Fruit fly (Drosophila melanogaster): Measurements from ENCODE around the gene GckIII.
A peak's percentile ranks its signal among the peaks of the same experiment; 100 is the strongest.

GckIII gene

DNA sequence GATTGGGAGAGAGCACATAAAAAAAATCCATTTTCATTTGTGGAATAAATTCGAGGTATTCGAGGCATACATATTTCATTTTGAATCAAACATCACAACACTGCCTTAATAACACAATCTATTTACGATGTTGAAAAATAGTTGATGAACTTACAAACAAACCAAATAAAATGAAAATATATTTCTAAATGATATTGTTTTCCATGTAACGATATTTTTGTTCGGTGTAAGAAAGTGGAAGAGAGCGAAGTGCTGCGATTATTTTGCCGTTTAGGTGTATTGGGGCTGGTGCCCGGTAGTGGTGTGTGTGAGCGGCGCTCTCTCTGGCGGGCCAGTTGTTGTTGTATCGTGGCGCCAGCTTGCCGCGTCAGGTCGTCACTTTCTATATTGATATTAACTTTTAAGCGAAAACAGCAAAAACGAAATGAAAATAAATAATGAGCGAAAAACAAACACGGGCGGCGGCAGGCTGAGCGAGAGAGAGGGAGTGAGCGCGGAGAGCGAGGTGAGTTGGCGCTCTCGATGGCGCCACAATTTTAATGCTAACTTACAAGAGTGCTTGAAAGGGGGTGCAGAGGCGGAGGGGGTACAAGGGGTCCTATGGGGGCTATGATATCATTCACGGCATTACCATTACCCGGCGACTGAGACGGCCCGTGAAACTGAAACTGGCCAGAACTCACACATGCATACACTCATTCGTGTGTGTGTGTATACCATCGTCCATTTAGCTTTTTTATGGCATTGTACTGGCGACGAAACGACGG lies 20.1 kb upstream of the GckIII start (continued):
- TF ChIP-seq CG7271 (tag; optimal IDR thresholded peaks at IDR 0.05) (peak; percentile 48), CG4617 (GFP tag; optimal IDR thresholded peaks at IDR 0.05; ENCODE audit: borderline replicate concordance) (peak; percentile 68), CG4328 (GFP tag; optimal IDR thresholded peaks at IDR 0.05) (peak; percentile 86), Scr (GFP tag; IDR thresholded peaks at IDR 0.05; ENCODE audit: partially characterized antibody) (0 out of 2 replicates have a peak, but pooled peaks have one; percentile 9), ranshi (GFP tag; IDR thresholded peaks at IDR 0.05) (peak; percentile 71), nom (GFP tag; optimal IDR thresholded peaks at IDR 0.05) (peak; percentile 93), Doc3 (GFP tag; IDR thresholded peaks at IDR 0.05; ENCODE audit: partially characterized antibody) (no peak), CG10321 (GFP tag; IDR thresholded peaks at IDR 0.05) (peak; percentile 59), Drgx (GFP tag; IDR thresholded peaks at IDR 0.05) (peak; percentile 92), Pdp1 (GFP tag; optimal IDR thresholded peaks at IDR 0.05) (peak; percentile 83 to 92), Tbp (GFP tag; optimal IDR thresholded peaks at IDR 0.05) (no peak), E2f1 (GFP tag; IDR thresholded peaks at IDR 0.05) (peak; percentile 87), CG6175 (GFP tag; IDR thresholded peaks at IDR 0.05) (peak; percentile 86), CG30020 (tag; optimal IDR thresholded peaks at IDR 0.05) (peak; percentile 65), CG17912 (GFP tag; optimal IDR thresholded peaks at IDR 0.05) (peak; percentile 88), CkIIα-i1 (GFP tag; IDR thresholded peaks at IDR 0.05) (peak; percentile 61; the same call in 1 of the 2 replicates), CG1832 (GFP tag; optimal IDR thresholded peaks at IDR 0.05) (peak; percentile 16), CG13894 (tag; optimal IDR thresholded peaks at IDR 0.05) (peak; percentile 78), CG18476 (GFP tag; optimal IDR thresholded peaks at IDR 0.05) (peak; percentile 89), pb (GFP tag; optimal IDR thresholded peaks at IDR 0.05) (peak; percentile 72), CG2712 (tag; optimal IDR thresholded peaks at IDR 0.05) (peak; percentile 96), Hr51 (GFP tag; optimal IDR thresholded peaks at IDR 0.05) (peak; percentile 82 to 97), chinmo (GFP tag; IDR thresholded peaks at IDR 0.05; ENCODE audit: partially characterized antibody) (peak; percentile 98), nau (GFP tag; optimal IDR thresholded peaks at IDR 0.05) (peak; percentile 90), zen (tag; optimal IDR thresholded peaks at IDR 0.05) (peak; percentile 85), CG6791 (GFP tag; IDR thresholded peaks at IDR 0.05; ENCODE audit: partially characterized antibody) (no peak), lmd (GFP tag; IDR thresholded peaks at IDR 0.05) (peak; percentile 93; the same call in 1 of the 2 replicates), CG42726 (GFP tag; IDR thresholded peaks at IDR 0.05; ENCODE audit: partially characterized antibody) (no peak), fu2 (GFP tag; optimal IDR thresholded peaks at IDR 0.05) (peak; percentile 91), Trl (optimal IDR thresholded peaks at IDR 0.05) (peak; percentile 71 to 96), Trl (GFP tag; optimal IDR thresholded peaks at IDR 0.05) (peak; percentile 89), hbn (GFP tag; IDR thresholded peaks at IDR 0.05; ENCODE audit: partially characterized antibody) (peak; percentile 26; the same call in 1 of the 2 replicates), ssp (GFP tag; IDR thresholded peaks at IDR 0.05) (peak; percentile 79), Side (GFP tag; optimal IDR thresholded peaks at IDR 0.05) (peak; percentile 90), CG3995 (GFP tag; optimal IDR thresholded peaks at IDR 0.05) (peak; percentile 60), tgo (GFP tag; IDR thresholded peaks at IDR 0.05) (peak; percentile 91), cg (GFP tag; optimal IDR thresholded peaks at IDR 0.05) (peak; percentile 87), CG18011 (GFP tag; optimal IDR thresholded peaks at IDR 0.05) (peak; percentile 77), dmrt11E (tag; optimal IDR thresholded peaks at IDR 0.05) (peak; percentile 83), jigr1 (GFP tag; IDR thresholded peaks at IDR 0.05) (0 out of 3 replicates have a peak, but pooled peaks have one; percentile 47), row (GFP tag; IDR thresholded peaks at IDR 0.05) (peak; percentile 97), Bdp1 (GFP tag; optimal IDR thresholded peaks at IDR 0.05) (peak; percentile 79), Taf1 (GFP tag; IDR thresholded peaks at IDR 0.05) (peak; percentile 65; the same call in 1 of the 2 replicates), CG6683 (GFP tag; optimal IDR thresholded peaks at IDR 0.05) (peak; percentile 90), CG7928 (GFP tag; optimal IDR thresholded peaks at IDR 0.05) (peak; percentile 65), vfl (GFP tag; optimal IDR thresholded peaks at IDR 0.05) (peak; percentile 87), nmo (GFP tag; optimal IDR thresholded peaks at IDR 0.05) (peak; percentile 95), CG33557 (GFP tag; optimal IDR thresholded peaks at IDR 0.05) (peak; percentile 75)
